Fruit fly (Drosophila melanogaster): ENCODE data around the gene CG8534.

Gene CG8534

dm6 chr3R:9851653-9852052 is 39.1 kb downstream of the CG8534 start:
- TF ChIP-seq cnc (optimal IDR thresholded peaks at IDR 0.05): no peak
- no peak for TF ChIP-seq CG12768 (GFP tag; optimal IDR thresholded peaks at IDR 0.05)

DNA sequence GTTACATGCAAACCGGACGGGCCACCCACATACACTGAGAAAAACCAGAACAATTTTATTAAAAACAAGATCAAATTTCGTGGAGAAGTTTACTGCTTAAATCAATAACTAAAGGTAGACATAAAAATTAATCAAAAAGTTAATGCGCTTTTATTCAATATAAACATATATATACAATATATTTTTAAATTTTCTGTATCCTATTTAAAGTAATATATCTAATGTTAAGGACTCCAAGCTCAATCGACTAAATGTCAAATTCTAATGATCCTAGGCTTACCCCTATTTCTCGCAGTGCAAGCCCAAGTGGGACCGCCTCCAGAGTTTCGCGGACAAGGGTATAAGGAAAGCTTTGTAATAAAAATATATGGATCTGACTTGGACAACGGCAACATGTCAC is 45.2 kb downstream of the CG8534 start:
- peak; percentile 16 for TF ChIP-seq CG7045 (GFP tag; optimal IDR thresholded peaks at IDR 0.05)
- no peak for TF ChIP-seq Hr96 (GFP tag; optimal IDR thresholded peaks at IDR 0.05)
- no peak for TF ChIP-seq CG14711 (tag; optimal IDR thresholded peaks at IDR 0.05)

DNA sequence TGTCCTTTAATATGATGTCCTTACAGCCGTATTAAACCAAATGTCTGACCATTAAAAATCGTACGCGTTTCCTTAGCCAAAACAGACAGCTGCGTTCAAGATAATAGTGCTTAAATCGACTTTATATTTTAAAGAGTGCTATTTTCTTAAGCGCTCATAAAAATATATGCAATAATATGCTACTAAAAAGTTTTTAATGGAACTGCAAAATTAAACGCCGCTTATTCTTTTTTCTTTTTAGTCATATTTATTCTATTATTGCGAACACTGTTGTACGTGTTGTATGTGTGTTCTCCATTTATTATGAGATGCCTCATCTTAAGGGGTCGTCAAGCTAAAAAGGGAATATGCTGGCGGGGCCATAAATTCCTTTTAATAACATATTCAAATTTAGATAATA is 48.0 kb downstream of the CG8534 start:
- TF ChIP-seq CG12768 (GFP tag; optimal IDR thresholded peaks at IDR 0.05) (no peak), Hr96 (GFP tag; optimal IDR thresholded peaks at IDR 0.05) (no peak)

Data from whole organism, adult.